Worm (Caenorhabditis elegans): Measurements from ENCODE around the gene C06H5.13.

The C06H5.13 gene

DNA sequence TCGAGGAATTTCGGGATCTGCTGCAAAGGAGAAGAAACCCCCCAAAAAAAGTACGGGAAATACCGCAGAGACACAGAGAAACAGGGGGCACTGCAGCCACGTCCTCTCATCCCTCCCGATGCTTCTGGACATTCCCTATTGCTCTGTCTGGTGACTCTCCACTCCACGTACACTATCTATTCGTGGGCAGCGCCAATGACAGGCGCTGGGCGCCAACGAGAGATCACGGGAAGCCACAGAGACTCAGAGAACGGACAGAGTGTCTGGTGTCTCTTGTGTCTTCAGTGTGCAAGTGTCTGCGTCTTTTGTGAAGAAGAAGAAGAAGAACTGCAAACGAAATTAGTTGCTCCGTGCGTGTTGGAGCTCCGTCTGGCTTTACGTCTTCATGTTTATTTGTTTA, 39.6 kb downstream of the C06H5.13 start (continued):
- peak; percentile 39 for TF ChIP-seq nhr-25 (tag; optimal IDR thresholded peaks at IDR 0.05; ENCODE audit: borderline replicate concordance, insufficient read depth)
- TF ChIP-seq arid-1 (GFP tag; conservative IDR thresholded peaks at IDR 0.05), result peak; percentile 50
- no peak for TF ChIP-seq madf-5 (GFP tag; IDR thresholded peaks at IDR 0.05)
- TF ChIP-seq ceh-62 (tag; optimal IDR thresholded peaks at IDR 0.05), result no peak
- TF ChIP-seq nhr-42 (GFP tag; IDR thresholded peaks at IDR 0.05), result 0 out of 2 replicates have a peak, but pooled peaks have one; percentile 40
- peak; percentile 9 to 47 for TF ChIP-seq daf-16 (GFP tag; optimal IDR thresholded peaks at IDR 0.05)
- TF ChIP-seq daf-16 (tag; optimal IDR thresholded peaks at IDR 0.05), result peak; percentile 66
- TF ChIP-seq Y105C5A.15 (GFP tag; IDR thresholded peaks at IDR 0.05), result no peak
- TF ChIP-seq F10B5.3 (tag; optimal IDR thresholded peaks at IDR 0.05), result no peak
- no peak for TF ChIP-seq unc-39 (tag; optimal IDR thresholded peaks at IDR 0.05)
- TF ChIP-seq pqm-1 (tag; optimal IDR thresholded peaks at IDR 0.05), result peak; percentile 15
- peak; percentile 77 for TF ChIP-seq set-16 (GFP tag; IDR thresholded peaks at IDR 0.05)
- TF ChIP-seq pha-4 (GFP tag; IDR thresholded peaks at IDR 0.05), result peak; percentile 45
- no peak for TF ChIP-seq pha-4 (tag; optimal IDR thresholded peaks at IDR 0.05)
- TF ChIP-seq nhr-111 (GFP tag; optimal IDR thresholded peaks at IDR 0.05), result no peak
- 0 out of 2 replicates have a peak, but pooled peaks have one; percentile 47 for TF ChIP-seq dmd-9 (GFP tag; IDR thresholded peaks at IDR 0.05)
- TF ChIP-seq hlh-11 (tag; optimal IDR thresholded peaks at IDR 0.05), result peak; percentile 92
- TF ChIP-seq jun-1 (tag; optimal IDR thresholded peaks at IDR 0.05), result peak; percentile 42
- peak; percentile 20 for TF ChIP-seq lir-3 (tag; optimal IDR thresholded peaks at IDR 0.05)
- peak; percentile 22 for TF ChIP-seq nhr-6 (tag; optimal IDR thresholded peaks at IDR 0.05)
- TF ChIP-seq ztf-11 (tag; optimal IDR thresholded peaks at IDR 0.05), result no peak
- TF ChIP-seq nhr-28 (tag; optimal IDR thresholded peaks at IDR 0.05), result peak; percentile 79
- no peak for TF ChIP-seq nhr-76 (tag; optimal IDR thresholded peaks at IDR 0.05)
- TF ChIP-seq duxl-1 (tag; optimal IDR thresholded peaks at IDR 0.05; ENCODE audit: poor library complexity), result peak; percentile 83
- TF ChIP-seq Y75B8A.6 (GFP tag; IDR thresholded peaks at IDR 0.05), result no peak
- peak; percentile 80 for TF ChIP-seq fkh-10 (GFP tag; optimal IDR thresholded peaks at IDR 0.05)
- TF ChIP-seq zag-1 (tag; optimal IDR thresholded peaks at IDR 0.05), result peak; percentile 10
- no peak for TF ChIP-seq skn-1 (tag; optimal IDR thresholded peaks at IDR 0.05)
- TF ChIP-seq rbr-2 (tag; optimal IDR thresholded peaks at IDR 0.05), result peak; percentile 87
- no peak for TF ChIP-seq lim-7 (GFP tag; IDR thresholded peaks at IDR 0.05)
- peak; percentile 77 for TF ChIP-seq nhr-48 (tag; optimal IDR thresholded peaks at IDR 0.05)
- no peak for TF ChIP-seq attf-4 (tag; optimal IDR thresholded peaks at IDR 0.05)
- no peak for TF ChIP-seq mxl-2 (GFP tag; conservative IDR thresholded peaks at IDR 0.05)
- peak; percentile 89 for TF ChIP-seq mep-1 (tag; optimal IDR thresholded peaks at IDR 0.05)
- peak; percentile 82 for TF ChIP-seq lin-38 (GFP tag; IDR thresholded peaks at IDR 0.05)
- TF ChIP-seq zip-11 (GFP tag; IDR thresholded peaks at IDR 0.05), result no peak
- peak; percentile 82 for TF ChIP-seq ctbp-1 (GFP tag; IDR thresholded peaks at IDR 0.05)
- peak in 1 of 2 experiments; percentile 99 for TF ChIP-seq unc-62 (GFP tag; optimal IDR thresholded peaks at IDR 0.05 in 1 of 2)
- no peak for TF ChIP-seq unc-62 (tag; optimal IDR thresholded peaks at IDR 0.05)
- TF ChIP-seq nhr-77 (tag; optimal IDR thresholded peaks at IDR 0.05), result peak; percentile 42
- TF ChIP-seq dmd-8 (GFP tag; IDR thresholded peaks at IDR 0.05), result no peak
- peak; percentile 42 for TF ChIP-seq nhr-10 (tag; optimal IDR thresholded peaks at IDR 0.05)
- peak; percentile 89 for TF ChIP-seq dve-1 (tag; optimal IDR thresholded peaks at IDR 0.05; ENCODE audit: insufficient read depth)
- TF ChIP-seq lsy-2 (tag; optimal IDR thresholded peaks at IDR 0.05), result peak; percentile 81 to 85
- no peak for TF ChIP-seq Y48G9A.11 (GFP tag; IDR thresholded peaks at IDR 0.05)
- TF ChIP-seq zfp-2 (tag; optimal IDR thresholded peaks at IDR 0.05), result peak; percentile 41
- peak; percentile 76 for TF ChIP-seq egl-43 (GFP tag; IDR thresholded peaks at IDR 0.05)
- no peak for TF ChIP-seq ceh-82 (tag; optimal IDR thresholded peaks at IDR 0.05)
- TF ChIP-seq vab-7 (GFP tag; IDR thresholded peaks at IDR 0.05), result no peak
- TF ChIP-seq T26A8.4 (GFP tag; IDR thresholded peaks at IDR 0.05), result peak; percentile 84
- no peak for TF ChIP-seq tag-97 (GFP tag; IDR thresholded peaks at IDR 0.05)
- peak; percentile 85 for TF ChIP-seq mxl-3 (GFP tag; optimal IDR thresholded peaks at IDR 0.05)
- peak; percentile 33; the same call in 1 of the 2 replicates for TF ChIP-seq tra-1 (GFP tag; IDR thresholded peaks at IDR 0.05)
